Worm (Caenorhabditis elegans) whole organism, mixed stage, embryonic: Measurements from ENCODE around the gene fbxa-143.

Source experiments
- M03D4.4 ChIP-seq: sonication (generic microtip); optimal IDR thresholded peaks from 2 replicates; lab custom pipeline; 2017; ENCODE audit warnings: mild to moderate bottlenecking, missing genetic modification characterization, missing compliant biosample characterization
- bed-3 ChIP-seq: fragments of 200-800 bp; sonication (Bioruptor generic); optimal IDR thresholded peaks from 3 replicates; lab custom pipeline; 2018; ENCODE audit warnings: mild to moderate bottlenecking, missing genetic modification characterization, moderate library complexity, missing compliant biosample characterization
- blmp-1 ChIP-seq: fragments of 150-350 bp; optimal IDR thresholded peaks from 2 replicates; lab custom pipeline; 2014; ENCODE audit warnings: missing biosample characterization, missing genetic modification characterization
- ceh-39 ChIP-seq: fragments of 150-350 bp; optimal IDR thresholded peaks from 2 replicates; lab custom pipeline; 2014; ENCODE audit warnings: missing biosample characterization, missing genetic modification characterization
- ceh-43 ChIP-seq: fragments of 200-800 bp; sonication (Bioruptor generic); optimal IDR thresholded peaks from 2 replicates; lab custom pipeline; 2018; ENCODE audit warnings: mild to moderate bottlenecking, missing genetic modification characterization, moderate library complexity, missing compliant biosample characterization
- ceh-83 ChIP-seq: fragments of 200-800 bp; sonication (Bioruptor generic); optimal IDR thresholded peaks from 2 replicates; lab custom pipeline; 2018; ENCODE audit warnings: mild to moderate bottlenecking, missing genetic modification characterization, missing compliant biosample characterization
- ces-1 ChIP-seq: fragments of 150-350 bp; optimal IDR thresholded peaks from 2 replicates; lab custom pipeline; 2014; ENCODE audit warnings: missing biosample characterization, missing genetic modification reagents, missing genetic modification characterization
- cnd-1 ChIP-seq: fragments of 200-800 bp; sonication (Bioruptor generic); optimal IDR thresholded peaks from 2 replicates; lab custom pipeline; 2018; ENCODE audit warnings: mild to moderate bottlenecking, missing genetic modification characterization, missing compliant biosample characterization
- drap-1 ChIP-seq: fragments of 200-800 bp; sonication (Bioruptor generic); optimal IDR thresholded peaks from 3 replicates; lab custom pipeline; 2018; ENCODE audit warnings: mild to moderate bottlenecking, missing genetic modification characterization, missing compliant biosample characterization
- elt-1 ChIP-seq: sonication (generic microtip); optimal IDR thresholded peaks from 2 replicates; lab custom pipeline; 2017; ENCODE audit warnings: missing genetic modification characterization, mild to moderate bottlenecking, missing compliant biosample characterization, antibody characterized with exemption, moderate library complexity, borderline replicate concordance; ENCODE audit not compliant: insufficient read depth
- elt-3 ChIP-seq: fragments of 150-350 bp; optimal IDR thresholded peaks from 2 replicates; lab custom pipeline; 2014; ENCODE audit warnings: missing biosample characterization, missing genetic modification characterization
- flh-1 ChIP-seq: fragments of 200-800 bp; sonication (Bioruptor generic); optimal IDR thresholded peaks from 2 replicates; lab custom pipeline; 2018; ENCODE audit warnings: mild to moderate bottlenecking, missing genetic modification characterization, moderate library complexity, missing compliant biosample characterization
- ham-2 ChIP-seq: fragments of 200-800 bp; sonication (Bioruptor generic); optimal IDR thresholded peaks from 2 replicates; lab custom pipeline; 2018; ENCODE audit warnings: mild to moderate bottlenecking, missing genetic modification characterization, missing compliant biosample characterization
- hlh-1 ChIP-seq: fragments of 150-350 bp; optimal IDR thresholded peaks from 2 replicates; lab custom pipeline; 2014; ENCODE audit warnings: missing biosample characterization, missing genetic modification reagents, missing genetic modification characterization
- lin-13 ChIP-seq: fragments of 150-350 bp; optimal IDR thresholded peaks from 2 replicates; lab custom pipeline; 2014; ENCODE audit warnings: missing biosample characterization, missing genetic modification characterization
- lin-32 ChIP-seq: fragments of 200-800 bp; sonication (Bioruptor generic); optimal IDR thresholded peaks from 2 replicates; lab custom pipeline; 2018; ENCODE audit warnings: mild to moderate bottlenecking, missing genetic modification characterization, missing compliant biosample characterization
- lsy-2 ChIP-seq: fragments of 150-350 bp; optimal IDR thresholded peaks from 2 replicates; lab custom pipeline; 2014; ENCODE audit warnings: missing biosample characterization, missing genetic modification characterization
- mab-5 ChIP-seq: fragments of 150-350 bp; optimal IDR thresholded peaks from 2 replicates; lab custom pipeline; 2014; ENCODE audit warnings: missing biosample characterization, missing genetic modification characterization
- mep-1 ChIP-seq: fragments of 150-350 bp; optimal IDR thresholded peaks from 2 replicates; lab custom pipeline; 2017; ENCODE audit warnings: missing biosample characterization, missing genetic modification reagents, missing genetic modification characterization, inconsistent platforms
- mls-2 ChIP-seq: sonication (generic microtip); optimal IDR thresholded peaks from 2 replicates; lab custom pipeline; 2016; ENCODE audit warnings: mild to moderate bottlenecking, missing genetic modification characterization, moderate library complexity, missing compliant biosample characterization
- nhr-12 ChIP-seq: fragments of 150-350 bp; optimal IDR thresholded peaks from 2 replicates; lab custom pipeline; 2014; ENCODE audit warnings: missing biosample characterization, missing genetic modification characterization
- nhr-2 ChIP-seq: fragments of 150-350 bp; optimal IDR thresholded peaks from 2 replicates; lab custom pipeline; 2014; ENCODE audit warnings: missing biosample characterization, missing genetic modification characterization
- nhr-237 ChIP-seq: fragments of 150-350 bp; optimal IDR thresholded peaks from 2 replicates; lab custom pipeline; 2014; ENCODE audit warnings: missing biosample characterization, missing genetic modification characterization
- nhr-28 ChIP-seq: fragments of 150-350 bp; optimal IDR thresholded peaks from 2 replicates; lab custom pipeline; 2014; ENCODE audit warnings: missing biosample characterization, missing genetic modification characterization
- nhr-76 ChIP-seq: sonication (generic microtip); optimal IDR thresholded peaks from 2 replicates; lab custom pipeline; 2017; ENCODE audit warnings: missing biosample characterization, missing genetic modification characterization
- pha-4 ChIP-seq: fragments of 150-350 bp; optimal IDR thresholded peaks from 2 replicates; lab custom pipeline; 2018; ENCODE audit warnings: missing biosample characterization, missing genetic modification reagents, missing genetic modification characterization
- sem-2 ChIP-seq: fragments of 200-800 bp; sonication (Bioruptor generic); optimal IDR thresholded peaks from 2 replicates; lab custom pipeline; 2018; ENCODE audit warnings: mild to moderate bottlenecking, missing genetic modification characterization, missing compliant biosample characterization
- snpc-4 ChIP-seq: fragments of 150-350 bp; optimal IDR thresholded peaks from 2 replicates; lab custom pipeline; 2014; ENCODE audit warnings: missing biosample characterization, missing genetic modification characterization
- sptf-1 ChIP-seq: sonication (generic microtip); optimal IDR thresholded peaks from 2 replicates; lab custom pipeline; 2017; ENCODE audit warnings: mild to moderate bottlenecking, missing genetic modification characterization, moderate library complexity, missing compliant biosample characterization
- tbx-8 ChIP-seq: fragments of 200-800 bp; sonication (Bioruptor generic); optimal IDR thresholded peaks from 2 replicates; lab custom pipeline; 2018; ENCODE audit warnings: mild to moderate bottlenecking, missing genetic modification characterization, moderate library complexity, missing compliant biosample characterization
- unc-120 ChIP-seq: sonication (generic microtip); optimal IDR thresholded peaks from 2 replicates; lab custom pipeline; 2017; ENCODE audit warnings: missing genetic modification characterization, missing compliant biosample characterization; ENCODE audit not compliant: poor library complexity, severe bottlenecking
- unc-39 ChIP-seq: fragments of 150-350 bp; optimal IDR thresholded peaks from 2 replicates; lab custom pipeline; 2014; ENCODE audit warnings: missing biosample characterization, missing genetic modification characterization
- unc-62 ChIP-seq: fragments of 150-350 bp; optimal IDR thresholded peaks from 2 replicates; lab custom pipeline; 2014; ENCODE audit warnings: missing biosample characterization, missing genetic modification reagents, missing genetic modification characterization
- zip-8 ChIP-seq: fragments of 150-350 bp; optimal IDR thresholded peaks from 2 replicates; lab custom pipeline; 2014; ENCODE audit warnings: missing biosample characterization, missing genetic modification characterization
- ztf-11 ChIP-seq: fragments of 150-350 bp; optimal IDR thresholded peaks from 2 replicates; lab custom pipeline; 2014; ENCODE audit warnings: missing biosample characterization, missing genetic modification characterization

fbxa-143 gene

ce11 chrV:16137043-16137442, 9.7 kb upstream of the fbxa-143 start, which contains the start of gene F44G3.7:
F44G3.7 (minus strand) TSS chrV:16137143.
- TF ChIP-seq elt-3 (tag; lab: Kevin White, UChicago) (no peak), unc-120 (tag; lab: Kevin White, UChicago) (no peak), elt-1 (tag; lab: Kevin White, UChicago) (no peak), lin-13 (tag; lab: Kevin White, UChicago) (no peak), mls-2 (tag; lab: Kevin White, UChicago) (no peak), mep-1 (tag; lab: Kevin White, UChicago) (no peak), lsy-2 (tag; lab: Kevin White, UChicago) (no peak), pha-4 (no peak), flh-1 (GFP tag; lab: Kevin White, UChicago) (no peak), nhr-237 (tag; lab: Kevin White, UChicago) (no peak), bed-3 (no peak), unc-39 (tag; lab: Kevin White, UChicago) (no peak), blmp-1 (no peak), nhr-76 (tag; lab: Kevin White, UChicago) (no peak), ztf-11 (tag; lab: Kevin White, UChicago) (no peak), sptf-1 (tag; lab: Kevin White, UChicago) (no peak), hlh-1 (tag; lab: Kevin White, UChicago) (no peak)

- no peak for TF ChIP-seq lin-32 (GFP tag; lab: Kevin White, UChicago)
These were observed 5.4 kb upstream of the fbxa-143 start, which contains the start of gene fbxa-144 for ce11 chrV:16132705-16133104. fbxa-144 (minus strand) TSS chrV:16132805.

- no peak for TF ChIP-seq unc-39 (tag; lab: Kevin White, UChicago)
- TF ChIP-seq blmp-1 = no peak
- TF ChIP-seq sem-2 = no peak
- no peak for TF ChIP-seq tbx-8 (GFP tag; lab: Kevin White, UChicago)
- TF ChIP-seq nhr-237 (tag; lab: Kevin White, UChicago) = no peak
- TF ChIP-seq ztf-11 (tag; lab: Kevin White, UChicago) = no peak
- no peak for TF ChIP-seq ham-2 (GFP tag; lab: Kevin White, UChicago)
- no peak for TF ChIP-seq drap-1 (GFP tag; lab: Kevin White, UChicago)
- no peak for TF ChIP-seq ceh-39
These were observed 4.9 kb upstream of the fbxa-143 start for ce11 chrV:16132215-16132614.

ce11 chrV:16131249-16131648, 3.9 kb upstream of the fbxa-143 start, which contains the start of gene fbxa-142:
fbxa-142 (minus strand) TSS chrV:16131349.
- TF ChIP-seq unc-120 (tag; lab: Kevin White, UChicago) (no peak), ceh-39 (no peak), lin-32 (GFP tag; lab: Kevin White, UChicago) (no peak), unc-39 (tag; lab: Kevin White, UChicago) (no peak), drap-1 (GFP tag; lab: Kevin White, UChicago) (no peak), nhr-12 (tag; lab: Kevin White, UChicago) (no peak), mls-2 (tag; lab: Kevin White, UChicago) (no peak), mab-5 (no peak), nhr-237 (tag; lab: Kevin White, UChicago) (no peak), lsy-2 (tag; lab: Kevin White, UChicago) (no peak), flh-1 (GFP tag; lab: Kevin White, UChicago) (no peak), ceh-43 (GFP tag; lab: Kevin White, UChicago) (no peak), sptf-1 (tag; lab: Kevin White, UChicago) (no peak), hlh-1 (tag; lab: Kevin White, UChicago) (no peak), elt-3 (tag; lab: Kevin White, UChicago) (no peak), bed-3 (no peak), M03D4.4 (no peak), ceh-83 (no peak), cnd-1 (tag; lab: Kevin White, UChicago) (no peak), nhr-76 (tag; lab: Kevin White, UChicago) (no peak)

ce11 chrV:16129116-16129515, 1.8 kb upstream of the fbxa-143 start:
- TF ChIP-seq elt-3 (tag; lab: Kevin White, UChicago) (no peak), tbx-8 (GFP tag; lab: Kevin White, UChicago) (no peak), mls-2 (tag; lab: Kevin White, UChicago) (no peak), nhr-2 (tag; lab: Kevin White, UChicago) (no peak), flh-1 (GFP tag; lab: Kevin White, UChicago) (no peak), ztf-11 (tag; lab: Kevin White, UChicago) (no peak), ham-2 (GFP tag; lab: Kevin White, UChicago) (no peak), hlh-1 (tag; lab: Kevin White, UChicago) (no peak), unc-62 (GFP tag; lab: Kevin White, UChicago) (no peak), mab-5 (no peak), ceh-83 (no peak), snpc-4 (tag; lab: Kevin White, UChicago) (no peak), bed-3 (no peak), zip-8 (tag; lab: Kevin White, UChicago) (no peak), cnd-1 (tag; lab: Kevin White, UChicago) (no peak), nhr-28 (tag; lab: Kevin White, UChicago) (no peak), drap-1 (GFP tag; lab: Kevin White, UChicago) (no peak), ces-1 (GFP tag; lab: Kevin White, UChicago) (no peak), mep-1 (tag; lab: Kevin White, UChicago) (no peak)
